Fruit fly (Drosophila melanogaster) whole organism, adult: ENCODE measurements around the gene CG42467.

Source experiments
- CG11617 ChIP-seq: fragments of 200-800 bp; sonication (Bioruptor generic); optimal IDR thresholded peaks from 2 replicates; lab custom pipeline; 2017; ENCODE audit warnings: mild to moderate bottlenecking, missing biosample characterization, missing genetic modification reagents, missing genetic modification characterization
- Mnt ChIP-seq: fragments of 200-800 bp; sonication (Bioruptor generic); optimal IDR thresholded peaks from 2 replicates; lab custom pipeline; 2016; ENCODE audit warnings: missing biosample characterization, mild to moderate bottlenecking, missing genetic modification characterization
- bab1 ChIP-seq: fragments of 200-800 bp; sonication (Bioruptor generic); optimal IDR thresholded peaks from 3 replicates; lab custom pipeline; 2019; ENCODE audit warnings: missing biosample characterization, mild to moderate bottlenecking, missing genetic modification characterization, moderate library complexity
- kay ChIP-seq: fragments of 200-800 bp; sonication (Bioruptor generic); peaks from one replicate; lab custom pipeline; 2016; ENCODE audit warnings: missing biosample characterization, missing genetic modification characterization, borderline replicate concordance
- pad ChIP-seq: fragments of 200-800 bp; sonication (Bioruptor generic); optimal IDR thresholded peaks from 3 replicates; lab custom pipeline; 2017; ENCODE audit warnings: missing biosample characterization, missing genetic modification characterization, mild to moderate bottlenecking, moderate library complexity, missing genetic modification reagents
- toe ChIP-seq: fragments of 200-800 bp; sonication (Bioruptor generic); optimal IDR thresholded peaks from 2 replicates; lab custom pipeline; 2016; ENCODE audit warnings: missing biosample characterization, missing genetic modification characterization

dm6 chr2L:3719414-3719959, 18.4 kb downstream of the CG42467 start:
- TF ChIP-seq Mnt, result no peak
- TF ChIP-seq toe (GFP tag; lab: Kevin White, UChicago), result no peak
- no peak for TF ChIP-seq kay (GFP tag; lab: Kevin White, UChicago)
- no peak for TF ChIP-seq pad (GFP tag; lab: Kevin White, UChicago)
- TF ChIP-seq CG11617, result no peak
- no peak for TF ChIP-seq bab1 (GFP tag; lab: Kevin White, UChicago)
